Worm (Caenorhabditis elegans) whole organism, young adult: ENCODE results near the gene unc-22.
A peak's percentile ranks its signal among the peaks of the same experiment; 100 is the strongest.

Experiments used
- B0336.3 ChIP-seq: fragments of 200-800 bp; sonication (Bioruptor generic); IDR thresholded peaks from 2 replicates; pipeline ENCODE4 v1.3.6; 2022; ENCODE audit warnings: missing genetic modification characterization, missing compliant biosample characterization
- C17E4.6 ChIP-seq: fragments of 200-800 bp; sonication (Bioruptor generic); IDR thresholded peaks from 2 replicates; pipeline ENCODE4 v1.3.6; 2022; ENCODE audit warnings: missing genetic modification reagents, missing genetic modification characterization, missing compliant biosample characterization
- D2030.7 ChIP-seq: fragments of 200-800 bp; sonication (Bioruptor generic); IDR thresholded peaks from 2 replicates; pipeline ENCODE4 v1.3.6; 2022; ENCODE audit warnings: missing genetic modification reagents, missing genetic modification characterization, missing compliant biosample characterization
- F23B12.7 ChIP-seq: sonication (generic microtip); optimal IDR thresholded peaks from 2 replicates; lab custom pipeline; 2017; ENCODE audit warnings: missing genetic modification characterization, mild to moderate bottlenecking, missing compliant biosample characterization, antibody characterized with exemption, moderate library complexity; ENCODE audit not compliant: insufficient read depth
- F52B5.7 ChIP-seq: sonication (generic microtip); optimal IDR thresholded peaks from 2 replicates; lab custom pipeline; 2016; ENCODE audit warnings: mild to moderate bottlenecking, missing genetic modification characterization, missing compliant biosample characterization
- F55B11.4 ChIP-seq: sonication (generic microtip); optimal IDR thresholded peaks from 2 replicates; lab custom pipeline; 2016; ENCODE audit warnings: missing compliant biosample characterization, missing genetic modification characterization, borderline replicate concordance; ENCODE audit not compliant: insufficient read depth
- F57C9.4 ChIP-seq: sonication (generic microtip); optimal IDR thresholded peaks from 2 replicates; lab custom pipeline; 2017; ENCODE audit warnings: mild to moderate bottlenecking, missing genetic modification characterization, missing compliant biosample characterization
- Y56A3A.18 ChIP-seq: fragments of 200-800 bp; sonication (Bioruptor generic); IDR thresholded peaks from 2 replicates; pipeline ENCODE4 v1.3.6; 2022; ENCODE audit warnings: missing genetic modification reagents, missing genetic modification characterization, missing compliant biosample characterization
- aptf-3 ChIP-seq: fragments of 200-800 bp; sonication (Bioruptor generic); IDR thresholded peaks from 2 replicates; pipeline ENCODE4 v1.3.6; 2022; ENCODE audit warnings: missing genetic modification characterization, missing compliant biosample characterization
- ccch-3 ChIP-seq: fragments of 200-800 bp; sonication (Bioruptor generic); optimal IDR thresholded peaks from 2 replicates; lab custom pipeline; 2018; ENCODE audit warnings: mild to moderate bottlenecking, missing genetic modification characterization, missing compliant biosample characterization
- cebp-1 ChIP-seq, 2 experiments: fragments of 200-800 bp in 1 of 2; sonication (Bioruptor generic) in 1 of 2; sonication (generic microtip) in 1 of 2; IDR thresholded peaks in 1 of 2; optimal IDR thresholded peaks in 1 of 2; 2 replicates each; pipeline versions ENCODE4 v1.3.6 to Lab custom; 2017 to 2022; ENCODE audit warnings: missing compliant biosample characterization in 2 of 2, missing genetic modification characterization in 2 of 2, mild to moderate bottlenecking in 1 of 2, missing genetic modification reagents in 1 of 2, moderate library complexity in 1 of 2
- ceh-79 ChIP-seq: sonication (generic microtip); optimal IDR thresholded peaks from 2 replicates; lab custom pipeline; 2017; ENCODE audit warnings: mild to moderate bottlenecking, missing genetic modification characterization, missing compliant biosample characterization
- die-1 ChIP-seq: sonication (generic microtip); optimal IDR thresholded peaks from 2 replicates; lab custom pipeline; 2016; ENCODE audit warnings: missing genotype, mild to moderate bottlenecking, missing genetic modification characterization, missing compliant biosample characterization
- dpl-1 ChIP-seq: fragments of 150-350 bp; optimal IDR thresholded peaks from 2 replicates; lab custom pipeline; 2014; ENCODE audit warnings: missing biosample characterization, missing genetic modification reagents, missing genetic modification characterization
- efl-1 ChIP-seq: fragments of 150-350 bp; optimal IDR thresholded peaks from 2 replicates; lab custom pipeline; 2014; ENCODE audit warnings: missing biosample characterization, missing genetic modification reagents, missing genetic modification characterization
- egl-18 ChIP-seq: fragments of 200-800 bp; sonication (Bioruptor generic); IDR thresholded peaks from 2 replicates; pipeline ENCODE4 v1.3.6; 2022; ENCODE audit warnings: missing genetic modification reagents, missing genetic modification characterization, missing compliant biosample characterization
- fkh-3 ChIP-seq: sonication (generic microtip); optimal IDR thresholded peaks from 2 replicates; lab custom pipeline; 2016; ENCODE audit warnings: mild to moderate bottlenecking, missing genetic modification characterization, missing compliant biosample characterization
- him-1 ChIP-seq: sonication (generic microtip); optimal IDR thresholded peaks from 2 replicates; lab custom pipeline; 2016; ENCODE audit warnings: missing genotype, missing genetic modification reagents, missing genetic modification characterization, missing compliant biosample characterization
- hmg-20 ChIP-seq: fragments of 200-800 bp; sonication (Bioruptor generic); IDR thresholded peaks from 2 replicates; pipeline ENCODE4 v1.3.6; 2022; ENCODE audit warnings: missing genetic modification reagents, missing genetic modification characterization, missing compliant biosample characterization
- lag-1 ChIP-seq: fragments of 200-800 bp; sonication (Bioruptor generic); IDR thresholded peaks from 2 replicates; pipeline ENCODE4 v1.3.6; 2022; ENCODE audit warnings: missing genetic modification reagents, missing genetic modification characterization, missing compliant biosample characterization
- lin-35 ChIP-seq, 3 experiments: fragments of 150-350 bp in 2 of 3; sonication (generic microtip) in 1 of 3; optimal IDR thresholded peaks; 2 replicates each; lab custom pipeline; 2014 to 2018; ENCODE audit warnings: missing biosample characterization in 3 of 3, missing genetic modification characterization in 3 of 3, missing genetic modification reagents in 3 of 3
- lin-54 ChIP-seq: fragments of 200-800 bp; sonication (Bioruptor generic); optimal IDR thresholded peaks from 2 replicates; lab custom pipeline; 2018; ENCODE audit warnings: mild to moderate bottlenecking, missing genetic modification characterization, missing compliant biosample characterization
- lsl-1 ChIP-seq: fragments of 200-800 bp; sonication (Bioruptor generic); optimal IDR thresholded peaks from 2 replicates; lab custom pipeline; 2018; ENCODE audit warnings: mild to moderate bottlenecking, missing genetic modification characterization, moderate library complexity, missing compliant biosample characterization
- madf-3 ChIP-seq: fragments of 200-800 bp; sonication (Bioruptor generic); IDR thresholded peaks from 2 replicates; pipeline ENCODE4 v1.3.6; 2022; ENCODE audit warnings: missing genetic modification reagents, missing genetic modification characterization, missing compliant biosample characterization
- madf-6 ChIP-seq: fragments of 200-800 bp; sonication (Bioruptor generic); IDR thresholded peaks from 2 replicates; pipeline ENCODE4 v1.3.6; 2022; ENCODE audit warnings: missing genetic modification reagents, missing genetic modification characterization, missing compliant biosample characterization
- madf-8 ChIP-seq: fragments of 200-800 bp; sonication (Bioruptor generic); conservative IDR thresholded peaks from 2 replicates; pipeline ENCODE4 v1.3.6; 2022; ENCODE audit warnings: missing genetic modification reagents, missing genetic modification characterization, missing compliant biosample characterization
- mcd-1 ChIP-seq: fragments of 200-800 bp; sonication (Bioruptor generic); IDR thresholded peaks from 2 replicates; pipeline ENCODE4 v1.3.6; 2022; ENCODE audit warnings: missing genetic modification reagents, missing genetic modification characterization, missing compliant biosample characterization
- nhr-120 ChIP-seq: fragments of 200-800 bp; sonication (Bioruptor generic); IDR thresholded peaks from 2 replicates; pipeline ENCODE4 v1.3.6; 2022; ENCODE audit warnings: missing genetic modification characterization, missing compliant biosample characterization
- nhr-90 ChIP-seq: sonication (generic microtip); optimal IDR thresholded peaks from 2 replicates; lab custom pipeline; 2016; ENCODE audit warnings: missing genotype, mild to moderate bottlenecking, missing genetic modification characterization, missing compliant biosample characterization
- pbrm-1 ChIP-seq: fragments of 200-800 bp; sonication (Bioruptor generic); IDR thresholded peaks from 2 replicates; pipeline ENCODE4 v1.3.6; 2022; ENCODE audit warnings: missing genetic modification reagents, missing genetic modification characterization, missing compliant biosample characterization
- rec-8 ChIP-seq, 2 experiments: sonication (generic microtip); optimal IDR thresholded peaks; 2 replicates each; lab custom pipeline; 2016; ENCODE audit warnings: mild to moderate bottlenecking in 2 of 2, missing genetic modification characterization in 2 of 2, missing genetic modification reagents in 2 of 2, missing genotype in 2 of 2, missing biosample characterization in 1 of 2, missing compliant biosample characterization in 1 of 2, moderate library complexity in 1 of 2
- sdz-38 ChIP-seq: sonication (generic microtip); optimal IDR thresholded peaks from 2 replicates; lab custom pipeline; 2016; ENCODE audit warnings: missing genotype, missing genetic modification characterization, missing compliant biosample characterization
- sea-2 ChIP-seq: fragments of 200-800 bp; sonication (Bioruptor generic); IDR thresholded peaks from 2 replicates; pipeline ENCODE4 v1.3.6; 2022; ENCODE audit warnings: missing genetic modification characterization, missing compliant biosample characterization
- tbx-9 ChIP-seq: sonication (generic microtip); optimal IDR thresholded peaks from 2 replicates; lab custom pipeline; 2016; ENCODE audit warnings: borderline replicate concordance, missing genetic modification characterization, inconsistent platforms, missing compliant biosample characterization
- xnd-1 ChIP-seq: sonication (generic microtip); optimal IDR thresholded peaks from 2 replicates; lab custom pipeline; 2016; ENCODE audit warnings: missing genotype, missing genetic modification reagents, missing genetic modification characterization, missing compliant biosample characterization
- zfh-2 ChIP-seq: fragments of 200-800 bp; sonication (Bioruptor generic); conservative IDR thresholded peaks from 2 replicates; pipeline ENCODE4 v1.3.6; 2022; ENCODE audit warnings: missing genetic modification reagents, missing genetic modification characterization, missing compliant biosample characterization
- zim-3 ChIP-seq: sonication (generic microtip); optimal IDR thresholded peaks from 2 replicates; lab custom pipeline; 2017; ENCODE audit warnings: mild to moderate bottlenecking, missing genetic modification characterization, moderate library complexity, missing compliant biosample characterization

The unc-22 gene

ce11 chrIV:12031003-12031402 lies 20.2 kb upstream of the unc-22 start, which contains the start of the genes T12G3.6 and mrpl-51:
T12G3.6 (minus strand) TSS chrIV:12031271.
mrpl-51 (plus strand) TSS chrIV:12031324.
- TF ChIP-seq hmg-20 (GFP tag; lab: Robert Waterston, UW) = no peak
- TF ChIP-seq madf-6 (GFP tag; lab: Robert Waterston, UW) = peak; percentile 78
- TF ChIP-seq F57C9.4 (tag; lab: Kevin White, UChicago) = no peak
- no peak for TF ChIP-seq sea-2
- TF ChIP-seq fkh-3 = no peak
- TF ChIP-seq lin-54 (GFP tag; lab: Kevin White, UChicago) = peak; percentile 21
- no peak for TF ChIP-seq aptf-3 (GFP tag; lab: Robert Waterston, UW)
- no peak for TF ChIP-seq Y56A3A.18
- no peak for TF ChIP-seq zfh-2 (GFP tag; lab: Robert Waterston, UW)
- TF ChIP-seq tbx-9 (tag; lab: Kevin White, UChicago) = no peak
- peak; percentile 36 for TF ChIP-seq madf-8 (GFP tag; lab: Robert Waterston, UW)
- no peak for TF ChIP-seq sdz-38
- no peak for TF ChIP-seq pbrm-1 (GFP tag; lab: Robert Waterston, UW)
- no peak for TF ChIP-seq egl-18
- TF ChIP-seq xnd-1 (tag; lab: Kevin White, UChicago) = peak; percentile 45
- TF ChIP-seq him-1 (tag; lab: Kevin White, UChicago) = no peak
- TF ChIP-seq F55B11.4 (tag; lab: Kevin White, UChicago) = no peak
- TF ChIP-seq madf-3 (GFP tag; lab: Robert Waterston, UW) = no peak
- no peak for TF ChIP-seq die-1 (tag; lab: Kevin White, UChicago)
- TF ChIP-seq efl-1 (GFP tag; lab: Kevin White, UChicago) = peak; percentile 73
- peak; percentile 22; the same call in 1 of the 2 replicates for TF ChIP-seq D2030.7 (GFP tag; lab: Robert Waterston, UW)

ce11 chrIV:12029722-12030182 lies 18.9 kb upstream of the unc-22 start, which contains the start of gene T12G3.11:
T12G3.11 (minus strand) TSS chrIV:12029772.
- TF ChIP-seq lsl-1 (peak; percentile 26), nhr-90 (tag; lab: Kevin White, UChicago) (no peak), dpl-1 (GFP tag; lab: Kevin White, UChicago) (peak; percentile 27), lin-54 (GFP tag; lab: Kevin White, UChicago) (peak; percentile 38), B0336.3 (GFP tag; lab: Robert Waterston, UW) (peak; percentile 29; the same call in 1 of the 2 replicates), madf-6 (GFP tag; lab: Robert Waterston, UW) (0 out of 2 replicates have a peak, but pooled peaks have one; percentile 57), F23B12.7 (tag; lab: Kevin White, UChicago) (peak; percentile 46), lin-35 (GFP tag; optimal IDR thresholded peaks at IDR 0.05; lab: Kevin White, UChicago) (peak in 1 of 3 experiments; percentile 32), efl-1 (GFP tag; lab: Kevin White, UChicago) (peak; percentile 28), madf-3 (GFP tag; lab: Robert Waterston, UW) (0 out of 2 replicates have a peak, but pooled peaks have one; percentile 61), mcd-1 (GFP tag; lab: Robert Waterston, UW) (0 out of 2 replicates have a peak, but pooled peaks have one; percentile 8), C17E4.6 (GFP tag; lab: Robert Waterston, UW) (no peak), nhr-120 (no peak), cebp-1 (GFP tag; IDR thresholded peaks at IDR 0.05; lab: Robert Waterston, UW) (no peak), cebp-1 (tag; optimal IDR thresholded peaks at IDR 0.05; lab: Kevin White, UChicago) (peak; percentile 7)
- TF ChIP-seq, all 124 proteins: peak for 11

ce11 chrIV:12029074-12029473 lies 18.3 kb upstream of the unc-22 start, which contains the start of gene tgn-38:
tgn-38 (minus strand) TSS chrIV:12029174.
- TF ChIP-seq F55B11.4 (tag; lab: Kevin White, UChicago) (no peak), lag-1 (GFP tag; lab: Robert Waterston, UW) (no peak), Y56A3A.18 (no peak), zim-3 (tag; lab: Kevin White, UChicago) (no peak), ccch-3 (GFP tag; lab: Kevin White, UChicago) (no peak), F52B5.7 (tag; lab: Kevin White, UChicago) (no peak), lin-35 (GFP tag; optimal IDR thresholded peaks at IDR 0.05; lab: Kevin White, UChicago) (no peak), ceh-79 (tag; lab: Kevin White, UChicago) (no peak), rec-8 (tag; optimal IDR thresholded peaks at IDR 0.05; lab: Kevin White, UChicago) (no peak)
- TF ChIP-seq, all 124 proteins: peak for 0
